Worm (Caenorhabditis elegans) whole organism, young adult: ENCODE data around the gene rbm-7.

Experiments used
- B0336.3 ChIP-seq: fragments of 200-800 bp; sonication (Bioruptor generic); IDR thresholded peaks from 2 replicates; pipeline ENCODE4 v1.3.6; 2022; ENCODE audit warnings: missing genetic modification characterization, missing compliant biosample characterization
- F10E7.11 ChIP-seq: sonication (generic microtip); optimal IDR thresholded peaks from 2 replicates; lab custom pipeline; 2017; ENCODE audit warnings: mild to moderate bottlenecking, missing genetic modification characterization, moderate library complexity, missing compliant biosample characterization
- F23B12.7 ChIP-seq: sonication (generic microtip); optimal IDR thresholded peaks from 2 replicates; lab custom pipeline; 2017; ENCODE audit warnings: missing genetic modification characterization, mild to moderate bottlenecking, missing compliant biosample characterization, antibody characterized with exemption, moderate library complexity; ENCODE audit not compliant: insufficient read depth
- F37B4.10 ChIP-seq: fragments of 200-800 bp; sonication (Bioruptor generic); IDR thresholded peaks from 2 replicates; pipeline ENCODE4 v1.3.6; 2022; ENCODE audit warnings: missing genetic modification characterization, missing compliant biosample characterization
- F39B2.1 ChIP-seq: fragments of 200-800 bp; sonication (Bioruptor generic); IDR thresholded peaks from 2 replicates; pipeline ENCODE4 v1.3.6; 2022; ENCODE audit warnings: missing genetic modification reagents, missing genetic modification characterization, missing compliant biosample characterization
- F49E8.2 ChIP-seq: sonication (generic microtip); optimal IDR thresholded peaks from 3 replicates; lab custom pipeline; 2017; ENCODE audit warnings: missing genetic modification characterization, mild to moderate bottlenecking, missing compliant biosample characterization, antibody characterized with exemption, moderate library complexity; ENCODE audit not compliant: insufficient read depth
- F55B11.4 ChIP-seq: sonication (generic microtip); optimal IDR thresholded peaks from 2 replicates; lab custom pipeline; 2016; ENCODE audit warnings: missing compliant biosample characterization, missing genetic modification characterization, borderline replicate concordance; ENCODE audit not compliant: insufficient read depth
- F57C9.4 ChIP-seq: sonication (generic microtip); optimal IDR thresholded peaks from 2 replicates; lab custom pipeline; 2017; ENCODE audit warnings: mild to moderate bottlenecking, missing genetic modification characterization, missing compliant biosample characterization
- K12H6.12 ChIP-seq: fragments of 200-800 bp; sonication (Bioruptor generic); optimal IDR thresholded peaks from 2 replicates; lab custom pipeline; 2018; ENCODE audit warnings: mild to moderate bottlenecking, missing genetic modification characterization, missing compliant biosample characterization
- Y95B8A.8 ChIP-seq: fragments of 200-800 bp; sonication (Bioruptor generic); IDR thresholded peaks from 2 replicates; pipeline ENCODE4 v1.3.6; 2022; ENCODE audit warnings: missing genetic modification reagents, missing genetic modification characterization, missing compliant biosample characterization
- ZK185.1 ChIP-seq: sonication (generic microtip); optimal IDR thresholded peaks from 2 replicates; lab custom pipeline; 2016; ENCODE audit warnings: mild to moderate bottlenecking, missing genetic modification characterization, missing compliant biosample characterization; ENCODE audit not compliant: poor library complexity, severe bottlenecking
- aptf-3 ChIP-seq: fragments of 200-800 bp; sonication (Bioruptor generic); IDR thresholded peaks from 2 replicates; pipeline ENCODE4 v1.3.6; 2022; ENCODE audit warnings: missing genetic modification characterization, missing compliant biosample characterization
- ccch-3 ChIP-seq: fragments of 200-800 bp; sonication (Bioruptor generic); optimal IDR thresholded peaks from 2 replicates; lab custom pipeline; 2018; ENCODE audit warnings: mild to moderate bottlenecking, missing genetic modification characterization, missing compliant biosample characterization
- cebp-2 ChIP-seq: fragments of 200-800 bp; sonication (Bioruptor generic); IDR thresholded peaks from 2 replicates; pipeline ENCODE4 v1.3.6; 2022; ENCODE audit warnings: missing genetic modification characterization, missing compliant biosample characterization
- ceh-40 ChIP-seq: fragments of 200-800 bp; sonication (Bioruptor generic); IDR thresholded peaks from 2 replicates; pipeline ENCODE4 v1.3.6; 2022; ENCODE audit warnings: missing genetic modification characterization, missing compliant biosample characterization
- ceh-91 ChIP-seq: fragments of 200-800 bp; sonication (Bioruptor generic); IDR thresholded peaks from 2 replicates; pipeline ENCODE4 v1.3.6; 2022; ENCODE audit warnings: missing genetic modification reagents, missing genetic modification characterization, missing compliant biosample characterization
- chd-7 ChIP-seq: sonication (generic microtip); optimal IDR thresholded peaks from 2 replicates; lab custom pipeline; 2016; ENCODE audit warnings: mild to moderate bottlenecking, missing genetic modification characterization, moderate library complexity, missing compliant biosample characterization
- die-1 ChIP-seq: sonication (generic microtip); optimal IDR thresholded peaks from 2 replicates; lab custom pipeline; 2016; ENCODE audit warnings: missing genotype, mild to moderate bottlenecking, missing genetic modification characterization, missing compliant biosample characterization
- dpff-1 ChIP-seq: sonication (generic microtip); optimal IDR thresholded peaks from 2 replicates; lab custom pipeline; 2017; ENCODE audit warnings: mild to moderate bottlenecking, missing genetic modification characterization, missing compliant biosample characterization
- dpl-1 ChIP-seq: fragments of 150-350 bp; optimal IDR thresholded peaks from 2 replicates; lab custom pipeline; 2014; ENCODE audit warnings: missing biosample characterization, missing genetic modification reagents, missing genetic modification characterization
- egl-44 ChIP-seq: fragments of 200-800 bp; sonication (Bioruptor generic); IDR thresholded peaks from 2 replicates; pipeline ENCODE4 v1.3.6; 2022; ENCODE audit warnings: missing genetic modification reagents, missing genetic modification characterization, missing compliant biosample characterization
- egrh-3 ChIP-seq: fragments of 200-800 bp; sonication (Bioruptor generic); IDR thresholded peaks from 2 replicates; pipeline ENCODE4 v1.3.6; 2022; ENCODE audit warnings: missing genetic modification reagents, missing genetic modification characterization, missing compliant biosample characterization
- fkh-3 ChIP-seq: sonication (generic microtip); optimal IDR thresholded peaks from 2 replicates; lab custom pipeline; 2016; ENCODE audit warnings: mild to moderate bottlenecking, missing genetic modification characterization, missing compliant biosample characterization
- him-1 ChIP-seq: sonication (generic microtip); optimal IDR thresholded peaks from 2 replicates; lab custom pipeline; 2016; ENCODE audit warnings: missing genotype, missing genetic modification reagents, missing genetic modification characterization, missing compliant biosample characterization
- hlh-12 ChIP-seq: sonication (generic microtip); optimal IDR thresholded peaks from 2 replicates; lab custom pipeline; 2016; ENCODE audit warnings: missing genetic modification characterization, missing compliant biosample characterization
- madf-6 ChIP-seq: fragments of 200-800 bp; sonication (Bioruptor generic); IDR thresholded peaks from 2 replicates; pipeline ENCODE4 v1.3.6; 2022; ENCODE audit warnings: missing genetic modification reagents, missing genetic modification characterization, missing compliant biosample characterization
- mel-28 ChIP-seq: sonication (generic microtip); optimal IDR thresholded peaks from 2 replicates; lab custom pipeline; 2016; ENCODE audit warnings: borderline replicate concordance, mild to moderate bottlenecking, missing genetic modification characterization, missing compliant biosample characterization
- nfyb-1 ChIP-seq: fragments of 200-800 bp; sonication (Bioruptor generic); IDR thresholded peaks from 2 replicates; pipeline ENCODE4 v1.3.6; 2022; ENCODE audit warnings: missing genetic modification reagents, missing genetic modification characterization, missing compliant biosample characterization
- nhr-120 ChIP-seq: fragments of 200-800 bp; sonication (Bioruptor generic); IDR thresholded peaks from 2 replicates; pipeline ENCODE4 v1.3.6; 2022; ENCODE audit warnings: missing genetic modification characterization, missing compliant biosample characterization
- nhr-80 ChIP-seq: sonication (generic microtip); optimal IDR thresholded peaks from 2 replicates; lab custom pipeline; 2016; ENCODE audit warnings: missing genetic modification characterization, missing compliant biosample characterization
- nhr-90 ChIP-seq: sonication (generic microtip); optimal IDR thresholded peaks from 2 replicates; lab custom pipeline; 2016; ENCODE audit warnings: missing genotype, mild to moderate bottlenecking, missing genetic modification characterization, missing compliant biosample characterization
- pbrm-1 ChIP-seq: fragments of 200-800 bp; sonication (Bioruptor generic); IDR thresholded peaks from 2 replicates; pipeline ENCODE4 v1.3.6; 2022; ENCODE audit warnings: missing genetic modification reagents, missing genetic modification characterization, missing compliant biosample characterization
- rcor-1 ChIP-seq: fragments of 200-800 bp; sonication (Bioruptor generic); IDR thresholded peaks from 2 replicates; pipeline ENCODE4 v1.3.6; 2022; ENCODE audit warnings: missing genetic modification reagents, missing genetic modification characterization, missing compliant biosample characterization
- sea-2 ChIP-seq: fragments of 200-800 bp; sonication (Bioruptor generic); IDR thresholded peaks from 2 replicates; pipeline ENCODE4 v1.3.6; 2022; ENCODE audit warnings: missing genetic modification characterization, missing compliant biosample characterization
- snpc-1.3 ChIP-seq: sonication (generic microtip); optimal IDR thresholded peaks from 2 replicates; lab custom pipeline; 2017; ENCODE audit warnings: missing genetic modification characterization, mild to moderate bottlenecking, missing compliant biosample characterization, antibody characterized with exemption, moderate library complexity, missing genotype, missing genetic modification reagents; ENCODE audit not compliant: insufficient read depth
- sptf-2 ChIP-seq: fragments of 200-800 bp; sonication (Bioruptor generic); optimal IDR thresholded peaks from 2 replicates; lab custom pipeline; 2018; ENCODE audit warnings: mild to moderate bottlenecking, missing genetic modification characterization, missing compliant biosample characterization
- unc-130 ChIP-seq: sonication (generic microtip); optimal IDR thresholded peaks from 2 replicates; lab custom pipeline; 2016; ENCODE audit warnings: missing genetic modification reagents, missing genetic modification characterization, missing compliant biosample characterization
- zfh-2 ChIP-seq: fragments of 200-800 bp; sonication (Bioruptor generic); conservative IDR thresholded peaks from 2 replicates; pipeline ENCODE4 v1.3.6; 2022; ENCODE audit warnings: missing genetic modification reagents, missing genetic modification characterization, missing compliant biosample characterization
- ztf-18 ChIP-seq: sonication (generic microtip); optimal IDR thresholded peaks from 2 replicates; lab custom pipeline; 2016; ENCODE audit warnings: missing genotype, mild to moderate bottlenecking, missing genetic modification characterization, missing compliant biosample characterization
- ztf-28 ChIP-seq: fragments of 200-800 bp; sonication (Bioruptor generic); IDR thresholded peaks from 2 replicates; pipeline ENCODE4 v1.3.6; 2022; ENCODE audit warnings: missing genetic modification reagents, missing genetic modification characterization, missing compliant biosample characterization
- ztf-6 ChIP-seq: fragments of 200-800 bp; sonication (Bioruptor generic); IDR thresholded peaks from 2 replicates; pipeline ENCODE4 v1.3.6; 2022; ENCODE audit warnings: missing genetic modification reagents, missing genetic modification characterization, missing compliant biosample characterization

rbm-7 gene

ce11 chrIII:12951362-12952228 lies 19.9 kb upstream of the rbm-7 start, which contains the start of gene Y39E4A.1:
TSS of gene Y39E4A.1 (plus strand) at chrIII:12951412.
- TF ChIP-seq ccch-3 (no peak), nhr-120 (GFP tag; lab: Robert Waterston, UW) (no peak), him-1 (no peak), ceh-40 (GFP tag; lab: Robert Waterston, UW) (no peak), hlh-12 (tag; lab: Kevin White, UChicago) (no peak), snpc-1.3 (tag; lab: Kevin White, UChicago) (no peak), Y95B8A.8 (GFP tag; lab: Robert Waterston, UW) (no peak), B0336.3 (GFP tag; lab: Robert Waterston, UW) (no peak), egrh-3 (GFP tag; lab: Robert Waterston, UW) (peak; percentile 49; the same call in 1 of the 2 replicates), zfh-2 (GFP tag; lab: Robert Waterston, UW) (peak; percentile 83), dpl-1 (GFP tag; lab: Kevin White, UChicago) (no peak), egl-44 (no peak), ztf-18 (tag; lab: Kevin White, UChicago) (no peak), sptf-2 (no peak), cebp-2 (GFP tag; lab: Robert Waterston, UW) (0 out of 2 replicates have a peak, but pooled peaks have one; percentile 30), F37B4.10 (GFP tag; lab: Robert Waterston, UW) (0 out of 2 replicates have a peak, but pooled peaks have one; percentile 37), nhr-80 (tag; lab: Kevin White, UChicago) (no peak), F57C9.4 (tag; lab: Kevin White, UChicago) (no peak), ztf-28 (GFP tag; lab: Robert Waterston, UW) (no peak), K12H6.12 (tag; lab: Kevin White, UChicago) (no peak), dpff-1 (no peak), pbrm-1 (GFP tag; lab: Robert Waterston, UW) (no peak), nhr-90 (tag; lab: Kevin White, UChicago) (no peak), madf-6 (GFP tag; lab: Robert Waterston, UW) (no peak), F49E8.2 (tag; lab: Kevin White, UChicago) (no peak), ztf-6 (no peak), F39B2.1 (GFP tag; lab: Robert Waterston, UW) (no peak), aptf-3 (GFP tag; lab: Robert Waterston, UW) (no peak), nfyb-1 (GFP tag; lab: Robert Waterston, UW) (no peak), F10E7.11 (tag; lab: Kevin White, UChicago) (no peak), rcor-1 (GFP tag; lab: Robert Waterston, UW) (no peak), die-1 (no peak)
- TF ChIP-seq, all 124 proteins: peak for 4

- no peak for TF ChIP-seq chd-7 (tag; lab: Kevin White, UChicago)
- TF ChIP-seq die-1, result no peak
- TF ChIP-seq unc-130 (GFP tag; lab: Kevin White, UChicago), result no peak
- no peak for TF ChIP-seq fkh-3 (tag; lab: Kevin White, UChicago)
- TF ChIP-seq, all 124 proteins: peak for 0
Observed at ce11 chrIII:12945072-12945471, 13.4 kb upstream of the rbm-7 start.

- TF ChIP-seq sptf-2, result no peak
- TF ChIP-seq ZK185.1 (tag; lab: Kevin White, UChicago), result no peak
- TF ChIP-seq sea-2 (GFP tag; lab: Robert Waterston, UW), result no peak
- no peak for TF ChIP-seq F23B12.7 (tag; lab: Kevin White, UChicago)
- 0 out of 2 replicates have a peak, but pooled peaks have one; percentile 66 for TF ChIP-seq nfyb-1 (GFP tag; lab: Robert Waterston, UW)
- no peak for TF ChIP-seq ceh-91 (GFP tag; lab: Robert Waterston, UW)
- TF ChIP-seq F55B11.4 (tag; lab: Kevin White, UChicago), result no peak
- no peak for TF ChIP-seq mel-28 (tag; lab: Kevin White, UChicago)
Observed at ce11 chrIII:12944064-12944463, 12.4 kb upstream of the rbm-7 start.
